Fruit fly (Drosophila melanogaster): Measurements from ENCODE around the gene Sarm.

The Sarm gene

dm6 chr3L:8137448-8137906, 73.8 kb downstream of the Sarm start, which contains the start of the genes Setx and mus301 (continued):
- TF ChIP-seq lmd (GFP tag; IDR thresholded peaks at IDR 0.05): peak; percentile 74
- peak; percentile 89 for TF ChIP-seq Bteb2 (GFP tag; optimal IDR thresholded peaks at IDR 0.05)
- peak; percentile 79 for TF ChIP-seq Xrp1 (GFP tag; IDR thresholded peaks at IDR 0.05)
- TF ChIP-seq so (GFP tag; IDR thresholded peaks at IDR 0.05): no peak; the same call in 2 of the 3 replicates
- peak; percentile 36 for TF ChIP-seq CG12299 (tag; optimal IDR thresholded peaks at IDR 0.05)
- TF ChIP-seq CG18262 (tag; optimal IDR thresholded peaks at IDR 0.05): no peak
- TF ChIP-seq ab (GFP tag; optimal IDR thresholded peaks at IDR 0.05): peak; percentile 65
- TF ChIP-seq sna (GFP tag; IDR thresholded peaks at IDR 0.05; ENCODE audit: partially characterized antibody): no peak
- peak; percentile 72 for TF ChIP-seq ssp (GFP tag; IDR thresholded peaks at IDR 0.05)
- TF ChIP-seq Dbx (GFP tag; IDR thresholded peaks at IDR 0.05): peak; percentile 88
- peak; percentile 96 for TF ChIP-seq MBD-R2 (GFP tag; IDR thresholded peaks at IDR 0.05)
- TF ChIP-seq CG12744 (GFP tag; optimal IDR thresholded peaks at IDR 0.05): peak; percentile 73
- TF ChIP-seq dpn (GFP tag; optimal IDR thresholded peaks at IDR 0.05): peak; percentile 83 to 90
- TF ChIP-seq ro (GFP tag; IDR thresholded peaks at IDR 0.05): 0 out of 2 replicates have a peak, but pooled peaks have one; percentile 40
- TF ChIP-seq cato (GFP tag; optimal IDR thresholded peaks at IDR 0.05; ENCODE audit: borderline replicate concordance): peak; percentile 75
- TF ChIP-seq pzg (GFP tag; optimal IDR thresholded peaks at IDR 0.05): peak; percentile 90
- peak; percentile 58; the same call in 2 of the 3 replicates for TF ChIP-seq B-H1 (GFP tag; IDR thresholded peaks at IDR 0.05)
- TF ChIP-seq CG2875 (GFP tag; optimal IDR thresholded peaks at IDR 0.05): peak; percentile 43
- TF ChIP-seq Atf6 (GFP tag; IDR thresholded peaks at IDR 0.05): peak; percentile 68
- peak; percentile 63 for TF ChIP-seq dmrt11E (tag; optimal IDR thresholded peaks at IDR 0.05)
- TF ChIP-seq bcd (GFP tag; optimal IDR thresholded peaks at IDR 0.05): peak; percentile 81
- TF ChIP-seq lov (optimal IDR thresholded peaks at IDR 0.05): no peak
- no peak for TF ChIP-seq lov (GFP tag; IDR thresholded peaks at IDR 0.05)
- peak; percentile 40 for TF ChIP-seq pb (GFP tag; optimal IDR thresholded peaks at IDR 0.05)
- peak; percentile 80 for TF ChIP-seq CG4820 (GFP tag; optimal IDR thresholded peaks at IDR 0.05)
- TF ChIP-seq NC2β (GFP tag; optimal IDR thresholded peaks at IDR 0.05): peak; percentile 74
- TF ChIP-seq Tbp (GFP tag; optimal IDR thresholded peaks at IDR 0.05): no peak
- TF ChIP-seq dmrt99B (tag; optimal IDR thresholded peaks at IDR 0.05): no peak
- TF ChIP-seq maf-S (GFP tag; optimal IDR thresholded peaks at IDR 0.05): peak; percentile 79
- TF ChIP-seq CG12071 (GFP tag; optimal IDR thresholded peaks at IDR 0.05): no peak
- TF ChIP-seq danr (GFP tag; IDR thresholded peaks at IDR 0.05): peak; percentile 54; the same call in 1 of the 2 replicates
- no peak for TF ChIP-seq CG12219 (GFP tag; optimal IDR thresholded peaks at IDR 0.05)
- TF ChIP-seq zfh2 (GFP tag; optimal IDR thresholded peaks at IDR 0.05): peak; percentile 94
- TF ChIP-seq CG7357 (GFP tag; IDR thresholded peaks at IDR 0.05): peak; percentile 64; the same call in 1 of the 3 replicates
- no peak for TF ChIP-seq gt (GFP tag; IDR thresholded peaks at IDR 0.05)
- TF ChIP-seq CG7963 (GFP tag; IDR thresholded peaks at IDR 0.05; ENCODE audit: partially characterized antibody): no peak
- peak; percentile 86 for TF ChIP-seq trem (tag; optimal IDR thresholded peaks at IDR 0.05)
- peak; percentile 45; the same call in 1 of the 3 replicates for TF ChIP-seq Opbp (GFP tag; IDR thresholded peaks at IDR 0.05; ENCODE audit: partially characterized antibody)
- peak; percentile 58 for TF ChIP-seq btn (GFP tag; optimal IDR thresholded peaks at IDR 0.05)
- peak; percentile 62 for TF ChIP-seq nerfin-1 (tag; optimal IDR thresholded peaks at IDR 0.05)
- no peak for TF ChIP-seq otp (GFP tag; IDR thresholded peaks at IDR 0.05)
- TF ChIP-seq az2 (GFP tag; optimal IDR thresholded peaks at IDR 0.05): peak; percentile 77
- TF ChIP-seq Med (GFP tag): peak; percentile 97
- TF ChIP-seq sqz (GFP tag; optimal IDR thresholded peaks at IDR 0.05): no peak
- TF ChIP-seq Hmr (GFP tag; optimal IDR thresholded peaks at IDR 0.05): peak; percentile 92
- TF ChIP-seq vvl (GFP tag; IDR thresholded peaks at IDR 0.05): peak; percentile 81
- peak; percentile 46; the same call in 2 of the 3 replicates for TF ChIP-seq ase (GFP tag; IDR thresholded peaks at IDR 0.05)
- peak; percentile 79 for TF ChIP-seq E2f1 (GFP tag; IDR thresholded peaks at IDR 0.05)
- TF ChIP-seq CG1602 (GFP tag; optimal IDR thresholded peaks at IDR 0.05): peak; percentile 85
- peak; percentile 48; the same call in 1 of the 3 replicates for TF ChIP-seq CG11093 (GFP tag; IDR thresholded peaks at IDR 0.05)
- TF ChIP-seq fru (optimal IDR thresholded peaks at IDR 0.05): no peak
- peak; percentile 84 for TF ChIP-seq lbe (GFP tag; optimal IDR thresholded peaks at IDR 0.05)

All from whole organism, embryonic.